Worm (Caenorhabditis elegans) whole organism, L3 larva: ENCODE results near the gene dct-14.

ENCODE experiments used
- elt-1 ChIP-seq: fragments of 150-350 bp; optimal IDR thresholded peaks from 2 replicates; lab custom pipeline; 2014; ENCODE audit warnings: missing biosample characterization, missing genetic modification characterization
- hmg-11 ChIP-seq: sonication (generic microtip); optimal IDR thresholded peaks from 2 replicates; lab custom pipeline; 2016; ENCODE audit warnings: missing genetic modification characterization, missing compliant biosample characterization
- nhr-25 ChIP-seq: sonication (generic microtip); optimal IDR thresholded peaks from 2 replicates; lab custom pipeline; 2017; ENCODE audit warnings: missing biosample characterization, missing genetic modification characterization

DNA sequence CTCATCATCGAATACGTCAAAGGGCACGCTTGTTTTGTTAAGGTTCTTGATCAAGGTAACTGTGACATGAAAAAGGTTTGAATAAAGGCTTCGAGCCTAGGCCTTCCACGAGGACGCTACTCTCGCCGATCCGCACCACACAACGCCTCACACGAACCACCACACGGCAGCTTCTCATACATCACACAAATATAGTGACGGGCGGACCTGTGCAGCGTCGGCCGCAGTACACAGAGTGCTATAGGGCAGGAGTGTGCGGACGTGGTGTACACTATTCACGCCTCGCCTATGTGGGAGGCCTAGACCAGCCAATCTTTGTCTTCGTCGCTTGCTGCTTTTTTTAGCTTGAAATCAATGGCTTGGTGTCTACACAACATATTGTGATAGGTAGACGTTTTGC, 44.7 kb downstream of the dct-14 start:
- TF ChIP-seq elt-1 (tag; lab: Kevin White, UChicago) (no peak), hmg-11 (tag; lab: Kevin White, UChicago) (no peak), nhr-25 (tag; lab: Kevin White, UChicago) (no peak)
